Worm (Caenorhabditis elegans) whole organism, L3 larva: Measurements from ENCODE around the gene npl-4.1.

Source experiments
- ama-1 ChIP-seq: fragments of 150-350 bp; optimal IDR thresholded peaks from 2 replicates; lab custom pipeline; 2018
- egl-27 ChIP-seq: sonication (generic microtip); optimal IDR thresholded peaks from 4 replicates; lab custom pipeline; 2017; ENCODE audit warnings: missing biosample characterization, missing genetic modification reagents, missing genetic modification characterization
- jun-1 ChIP-seq: fragments of 150-350 bp; optimal IDR thresholded peaks from 2 replicates; lab custom pipeline; 2014; ENCODE audit warnings: missing biosample characterization, missing genetic modification reagents, missing genetic modification characterization
- mml-1 ChIP-seq: fragments of 150-350 bp; sonication (generic microtip); optimal IDR thresholded peaks from 3 replicates; lab custom pipeline; 2014; ENCODE audit warnings: missing biosample characterization, missing genetic modification characterization
- nhr-43 ChIP-seq: sonication (generic microtip); optimal IDR thresholded peaks from 2 replicates; lab custom pipeline; 2016; ENCODE audit warnings: mild to moderate bottlenecking, missing genetic modification characterization, missing compliant biosample characterization; ENCODE audit not compliant: poor library complexity, severe bottlenecking
- nhr-77 ChIP-seq: fragments of 150-350 bp; optimal IDR thresholded peaks from 2 replicates; lab custom pipeline; 2014; ENCODE audit warnings: missing biosample characterization, missing genetic modification characterization
- tbx-2 ChIP-seq: sonication (generic microtip); optimal IDR thresholded peaks from 2 replicates; lab custom pipeline; 2016; ENCODE audit warnings: mild to moderate bottlenecking, missing genetic modification characterization, missing compliant biosample characterization

The npl-4.1 gene

ce11 chrII:5680703-5681102, 49.6 kb downstream of the npl-4.1 start, which contains the start of gene flp-27:
Gene flp-27 (plus strand): TSS chrII:5681003.
- TF ChIP-seq mml-1 (tag; lab: Kevin White, UChicago) (no peak), egl-27 (tag; lab: Kevin White, UChicago) (no peak), ama-1 (lab: Kevin White, UChicago) (no peak), jun-1 (tag; lab: Kevin White, UChicago) (no peak), nhr-77 (tag; lab: Kevin White, UChicago) (no peak), nhr-43 (tag; lab: Kevin White, UChicago) (no peak), tbx-2 (tag; lab: Kevin White, UChicago) (no peak)
